Worm (Caenorhabditis elegans) whole organism, L2 larva: ENCODE results near the gene C04C3.7.

ENCODE experiments used
- F13H6.1 ChIP-seq: sonication (generic microtip); optimal IDR thresholded peaks from 2 replicates; lab custom pipeline; 2016; ENCODE audit warnings: missing genetic modification characterization, missing compliant biosample characterization
- R02D3.7 ChIP-seq: fragments of 150-350 bp; optimal IDR thresholded peaks from 2 replicates; lab custom pipeline; 2014; ENCODE audit warnings: missing biosample characterization, missing genetic modification characterization
- ZK546.5 ChIP-seq: sonication (generic microtip); optimal IDR thresholded peaks from 2 replicates; lab custom pipeline; 2017; ENCODE audit warnings: missing biosample characterization, missing genetic modification characterization
- alr-1 ChIP-seq: fragments of 150-350 bp; optimal IDR thresholded peaks from 2 replicates; lab custom pipeline; 2014; ENCODE audit warnings: missing biosample characterization, missing genetic modification characterization
- ama-1 ChIP-seq: fragments of 150-350 bp; optimal IDR thresholded peaks from 2 replicates; lab custom pipeline; 2018; ENCODE audit warnings: inconsistent platforms
- ceh-82 ChIP-seq: fragments of 150-350 bp; optimal IDR thresholded peaks from 2 replicates; lab custom pipeline; 2014; ENCODE audit warnings: missing biosample characterization, missing genetic modification characterization
- crh-2 ChIP-seq: sonication (generic microtip); optimal IDR thresholded peaks from 2 replicates; lab custom pipeline; 2017; ENCODE audit warnings: missing biosample characterization, missing genetic modification characterization
- fos-1 ChIP-seq: fragments of 150-350 bp; optimal IDR thresholded peaks from 2 replicates; lab custom pipeline; 2014; ENCODE audit warnings: missing biosample characterization, missing genetic modification characterization
- lin-11 ChIP-seq: fragments of 150-350 bp; sonication (generic microtip); optimal IDR thresholded peaks from 2 replicates; lab custom pipeline; 2014; ENCODE audit warnings: missing biosample characterization, missing genetic modification characterization, inconsistent platforms, mixed read lengths
- lsy-2 ChIP-seq, 2 experiments: fragments of 150-350 bp in 1 of 2; sonication (generic microtip) in 1 of 2; optimal IDR thresholded peaks; 2 replicates each; lab custom pipeline; 2014 to 2017; ENCODE audit warnings: missing biosample characterization in 2 of 2, missing genetic modification characterization in 2 of 2
- mab-5 ChIP-seq: fragments of 150-350 bp; optimal IDR thresholded peaks from 2 replicates; lab custom pipeline; 2014; ENCODE audit warnings: missing biosample characterization, missing genetic modification characterization
- mdl-1 ChIP-seq, 2 experiments: fragments of 150-350 bp in 1 of 2; sonication (generic microtip) in 1 of 2; optimal IDR thresholded peaks; 2 replicates each; lab custom pipeline; 2017; ENCODE audit warnings: missing biosample characterization in 2 of 2, missing genetic modification characterization in 2 of 2
- nhr-11 ChIP-seq: fragments of 150-350 bp; optimal IDR thresholded peaks from 2 replicates; lab custom pipeline; 2014; ENCODE audit warnings: missing biosample characterization, missing genetic modification characterization
- nhr-12 ChIP-seq: fragments of 150-350 bp; optimal IDR thresholded peaks from 2 replicates; lab custom pipeline; 2014; ENCODE audit warnings: missing biosample characterization, missing genetic modification characterization
- nhr-129 ChIP-seq: fragments of 150-350 bp; optimal IDR thresholded peaks from 2 replicates; lab custom pipeline; 2014; ENCODE audit warnings: missing biosample characterization, missing genetic modification characterization
- nhr-23 ChIP-seq: fragments of 150-350 bp; optimal IDR thresholded peaks from 2 replicates; lab custom pipeline; 2014; ENCODE audit warnings: missing biosample characterization, missing genetic modification reagents, missing genetic modification characterization
- unc-39 ChIP-seq: fragments of 150-350 bp; optimal IDR thresholded peaks from 2 replicates; lab custom pipeline; 2014; ENCODE audit warnings: missing biosample characterization, missing genetic modification characterization
- unc-55 ChIP-seq: fragments of 150-350 bp; sonication (generic microtip); optimal IDR thresholded peaks from 3 replicates; lab custom pipeline; 2014; ENCODE audit warnings: missing biosample characterization, missing genetic modification reagents, missing genetic modification characterization
- unc-62 ChIP-seq: fragments of 150-350 bp; optimal IDR thresholded peaks from 2 replicates; lab custom pipeline; 2014; ENCODE audit warnings: missing biosample characterization, missing genetic modification reagents, missing genetic modification characterization
- ztf-1 ChIP-seq: fragments of 200-800 bp; sonication (Bioruptor generic); conservative IDR thresholded peaks from 2 replicates; pipeline ENCODE4 v1.3.6; 2022; ENCODE audit warnings: missing genetic modification characterization, missing compliant biosample characterization

Gene C04C3.7

DNA sequence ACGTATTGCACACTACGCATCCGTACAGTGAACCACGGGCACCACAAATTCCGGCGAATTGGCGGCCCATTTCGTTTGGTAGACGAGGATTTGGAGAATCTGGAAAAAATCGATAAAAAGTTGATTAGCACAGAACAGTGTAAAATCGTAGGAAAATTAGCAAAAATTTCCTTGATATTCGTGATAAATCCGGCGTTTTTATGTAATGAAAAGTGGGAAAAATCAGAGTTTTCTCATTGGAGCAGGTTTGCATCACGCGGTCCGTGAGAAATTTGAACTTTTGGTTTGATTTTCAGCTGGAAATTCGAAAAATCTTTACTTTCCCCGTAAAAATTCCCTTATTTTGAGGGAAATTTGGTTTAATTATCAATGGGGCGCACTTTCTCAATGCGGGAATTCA is 49.2 kb downstream of the C04C3.7 start, which contains the start of gene B0546.4:
Gene B0546.4 (minus strand): TSS at position 101 of the 400 bp plus-strand sequence.
- TF ChIP-seq unc-62 (no peak), F13H6.1 (tag; lab: Kevin White, UChicago) (no peak), alr-1 (no peak), fos-1 (no peak), ztf-1 (GFP tag; lab: Robert Waterston, UW) (no peak), ceh-82 (tag; lab: Kevin White, UChicago) (no peak), nhr-23 (tag; lab: Kevin White, UChicago) (no peak), crh-2 (tag; lab: Kevin White, UChicago) (no peak), unc-39 (tag; lab: Kevin White, UChicago) (no peak), nhr-12 (tag; lab: Kevin White, UChicago) (no peak), R02D3.7 (no peak), ama-1 (no peak), ZK546.5 (tag; lab: Kevin White, UChicago) (no peak), mab-5 (no peak), mdl-1 (tag; optimal IDR thresholded peaks at IDR 0.05; lab: Kevin White, UChicago) (no peak), unc-55 (GFP tag; lab: Kevin White, UChicago) (no peak), nhr-11 (tag; lab: Kevin White, UChicago) (no peak), nhr-129 (no peak)

DNA sequence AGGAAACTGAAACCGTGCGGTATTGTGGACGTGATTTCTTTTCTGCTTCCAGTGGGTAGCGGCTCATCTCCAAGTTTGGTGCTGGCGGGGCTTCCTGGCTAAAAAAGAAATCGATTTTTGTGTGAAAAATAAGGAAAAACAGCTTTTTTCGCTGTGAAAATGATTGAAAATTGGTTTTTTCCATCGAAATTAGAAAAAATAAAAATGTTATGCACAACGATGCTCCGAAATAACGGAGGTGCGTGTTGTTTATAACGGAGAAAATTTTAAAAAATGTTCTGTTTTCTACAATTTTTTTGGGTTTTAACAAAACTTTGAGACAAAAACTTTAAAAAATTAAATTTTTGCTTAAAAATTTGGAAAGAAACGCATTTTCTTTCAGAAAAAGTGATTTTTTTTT is 50.1 kb downstream of the C04C3.7 start:
- TF ChIP-seq lsy-2 (tag; optimal IDR thresholded peaks at IDR 0.05; lab: Kevin White, UChicago), result peak in 1 of 2 experiments; percentile 3
- TF ChIP-seq lin-11 (tag; lab: Kevin White, UChicago), result no peak
- TF ChIP-seq unc-55 (GFP tag; lab: Kevin White, UChicago), result peak; percentile 16

DNA sequence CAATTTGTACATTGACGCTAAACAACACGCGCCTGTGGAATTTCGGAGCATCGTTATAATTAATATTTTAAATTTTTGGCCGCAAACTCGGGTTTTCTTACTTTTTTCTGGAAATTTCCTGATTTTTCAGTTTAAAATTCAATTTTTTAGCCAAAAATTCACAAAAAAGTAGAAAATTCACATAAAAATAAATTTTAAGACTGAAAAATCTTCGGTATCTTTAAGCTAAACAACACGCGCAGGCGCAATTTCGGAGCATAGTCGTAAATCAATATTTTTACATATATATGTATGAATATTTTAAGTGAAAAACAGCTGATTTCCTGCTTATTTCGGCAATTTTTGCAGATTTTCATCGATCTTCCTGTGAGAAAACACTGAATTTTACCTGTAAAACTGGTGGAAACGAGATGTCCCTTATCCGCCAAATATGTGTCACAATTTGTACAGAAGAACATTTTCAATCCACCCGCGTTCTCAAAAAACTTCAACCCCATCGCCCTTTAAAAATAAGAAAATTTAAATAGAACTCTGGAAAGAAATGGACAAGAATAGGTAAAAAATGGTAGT is 50.9 kb downstream of the C04C3.7 start, which contains the start of gene B0546.3:
Gene B0546.3 (minus strand): TSS at position 504 of the 570 bp plus-strand sequence.
- TF ChIP-seq unc-62 (no peak), ama-1 (peak; percentile 71), lsy-2 (tag; optimal IDR thresholded peaks at IDR 0.05; lab: Kevin White, UChicago) (peak in 1 of 2 experiments; percentile 19), nhr-12 (tag; lab: Kevin White, UChicago) (no peak)
